Worm (Caenorhabditis elegans): ENCODE measurements around the gene lgc-27.
A peak's percentile ranks its signal among the peaks of the same experiment; 100 is the strongest.

Gene lgc-27

DNA sequence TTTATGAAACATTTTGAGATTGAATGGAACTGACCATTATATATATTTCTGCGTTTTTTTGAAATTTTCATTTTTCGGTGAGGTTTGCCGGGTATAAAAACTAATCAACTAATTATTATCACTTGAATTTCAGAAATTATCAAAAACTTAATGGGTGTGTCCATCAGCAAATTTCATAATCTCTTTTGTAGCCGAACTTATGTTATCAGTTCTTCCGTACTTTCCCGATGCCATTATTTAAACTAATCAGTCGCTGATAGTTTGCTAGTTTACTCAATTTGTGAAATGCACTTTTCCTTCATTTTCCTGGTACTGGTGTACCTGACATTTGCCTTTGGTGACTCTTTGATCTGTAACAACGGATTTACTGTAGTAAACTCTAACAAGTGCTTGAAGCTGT is 25.3 kb downstream of the lgc-27 start:
- TF ChIP-seq hlh-13 (GFP tag; optimal IDR thresholded peaks at IDR 0.05): no peak
- peak; percentile 64 for TF ChIP-seq elt-2 (tag; optimal IDR thresholded peaks at IDR 0.05)

DNA sequence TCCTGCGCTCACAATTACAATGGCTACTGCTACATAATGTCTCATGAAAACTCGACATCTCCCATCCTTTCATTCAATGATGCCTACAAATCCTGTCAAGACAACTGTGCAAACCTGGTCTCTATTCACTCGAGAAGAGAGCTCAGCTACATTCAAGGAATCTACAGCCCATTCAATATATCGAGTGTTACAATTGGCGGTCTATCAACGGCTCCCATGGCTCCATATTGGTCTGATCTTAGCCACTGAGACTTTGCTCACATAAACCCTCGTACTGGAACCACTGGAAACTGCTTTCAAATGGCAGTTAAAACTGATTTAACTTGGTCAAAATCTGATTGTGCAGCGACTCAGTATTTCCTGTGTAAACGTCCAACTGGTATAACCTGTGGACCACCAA is 26.6 kb downstream of the lgc-27 start, which contains the start of gene T05A7.3:
T05A7.3 (plus strand) TSS at position 301 of the 400 bp plus-strand sequence.
- TF ChIP-seq dve-1 (tag; optimal IDR thresholded peaks at IDR 0.05) (no peak), hlh-8 (tag; optimal IDR thresholded peaks at IDR 0.05) (no peak), madf-2 (tag; optimal IDR thresholded peaks at IDR 0.05) (no peak), ceh-31 (tag; optimal IDR thresholded peaks at IDR 0.05) (no peak), ttx-3 (tag; optimal IDR thresholded peaks at IDR 0.05) (no peak), K02D7.2 (tag; optimal IDR thresholded peaks at IDR 0.05) (no peak), ceh-34 (tag; optimal IDR thresholded peaks at IDR 0.05) (no peak), C08G9.2 (tag; optimal IDR thresholded peaks at IDR 0.05) (no peak)

DNA sequence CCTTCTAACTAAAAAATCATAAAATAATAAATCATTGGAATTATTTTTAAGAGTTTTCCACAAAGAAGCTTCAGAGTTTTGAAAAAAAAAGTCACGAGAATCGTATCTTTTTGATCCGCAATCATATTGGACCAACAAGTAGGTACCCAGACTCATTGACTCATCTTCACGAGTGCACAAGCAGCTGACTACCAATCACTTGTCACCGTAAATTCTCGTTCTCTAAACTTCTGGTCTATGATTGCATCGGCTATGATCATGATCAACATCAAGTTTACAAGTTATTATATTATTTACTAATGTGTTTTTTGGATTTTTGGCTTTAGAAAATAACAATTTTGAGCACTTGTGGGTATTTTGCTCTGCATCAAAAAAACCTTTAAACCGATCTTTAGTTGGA is 27.4 kb downstream of the lgc-27 start:
- TF ChIP-seq fax-1 (tag; optimal IDR thresholded peaks at IDR 0.05): no peak
- no peak for TF ChIP-seq nfya-1 (tag; optimal IDR thresholded peaks at IDR 0.05)
- peak; percentile 67 for TF ChIP-seq unc-55 (GFP tag; optimal IDR thresholded peaks at IDR 0.05)
- TF ChIP-seq ttx-3 (tag; optimal IDR thresholded peaks at IDR 0.05): no peak

DNA sequence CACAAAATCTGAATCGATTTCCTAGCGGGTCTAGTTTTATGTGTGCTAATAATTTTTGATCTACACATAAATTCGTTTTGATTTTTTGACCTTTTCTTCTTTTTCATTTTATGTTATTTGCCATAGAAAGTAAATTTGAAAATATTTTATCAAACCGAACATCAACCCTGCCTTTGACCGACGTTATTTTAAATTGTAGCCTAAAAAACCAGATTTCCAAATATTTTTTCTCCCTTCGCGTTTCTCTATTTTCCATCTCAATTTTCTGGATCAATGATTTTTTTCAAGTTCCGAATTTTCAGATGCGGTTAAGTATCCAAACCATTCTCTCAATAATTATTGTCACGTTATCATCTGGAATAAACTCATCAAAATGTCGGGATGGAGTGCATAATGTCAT is 29.0 kb downstream of the lgc-27 start, which contains the start of gene T05A7.1:
T05A7.1 (plus strand) TSS at position 301 of the 400 bp plus-strand sequence.
- TF ChIP-seq gmeb-2 (tag; optimal IDR thresholded peaks at IDR 0.05) (no peak), pax-1 (tag; optimal IDR thresholded peaks at IDR 0.05) (no peak), ceh-30 (tag; optimal IDR thresholded peaks at IDR 0.05) (no peak)

DNA sequence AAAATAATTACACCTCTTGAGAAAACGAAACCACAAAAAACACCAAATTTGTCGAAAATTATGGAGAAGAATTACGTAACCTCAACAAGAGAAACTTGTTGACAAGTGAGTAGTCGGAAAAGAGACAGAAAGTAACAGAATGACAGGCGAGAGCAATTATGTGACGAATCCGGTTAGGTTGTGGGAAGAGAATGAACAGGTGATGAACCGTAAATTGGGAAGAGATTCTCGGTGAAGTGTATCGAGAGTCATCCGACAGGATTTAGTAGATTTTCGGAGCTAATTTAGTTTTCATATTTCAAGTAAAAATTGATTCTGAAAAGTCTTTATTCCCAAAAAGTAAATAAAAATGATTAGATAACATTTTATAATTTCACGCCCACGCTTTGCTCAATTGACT is 32.5 kb downstream of the lgc-27 start, which contains the start of gene T05A7.7:
T05A7.7 (minus strand) TSS at position 101 of the 400 bp plus-strand sequence.
- TF ChIP-seq ceh-2 (tag; optimal IDR thresholded peaks at IDR 0.05): no peak
- TF ChIP-seq T23F11.4 (GFP tag; optimal IDR thresholded peaks at IDR 0.05): no peak
- TF ChIP-seq ceh-24 (tag; optimal IDR thresholded peaks at IDR 0.05): no peak
- TF ChIP-seq hlh-15 (tag; optimal IDR thresholded peaks at IDR 0.05): no peak
- no peak for TF ChIP-seq ref-2 (tag; optimal IDR thresholded peaks at IDR 0.05)
- TF ChIP-seq pax-1 (tag; optimal IDR thresholded peaks at IDR 0.05): no peak
- no peak for TF ChIP-seq pag-3 (tag; optimal IDR thresholded peaks at IDR 0.05; ENCODE audit: borderline replicate concordance)
- no peak for TF ChIP-seq zip-5 (tag; optimal IDR thresholded peaks at IDR 0.05)
- no peak for TF ChIP-seq npax-4 (tag; optimal IDR thresholded peaks at IDR 0.05)
- TF ChIP-seq elt-4 (tag; optimal IDR thresholded peaks at IDR 0.05): no peak
- TF ChIP-seq unc-55 (GFP tag; optimal IDR thresholded peaks at IDR 0.05): no peak
- no peak for TF ChIP-seq ceh-14 (tag; optimal IDR thresholded peaks at IDR 0.05)
- TF ChIP-seq fkh-10 (GFP tag; optimal IDR thresholded peaks at IDR 0.05): no peak
- TF ChIP-seq F13H6.1 (tag; optimal IDR thresholded peaks at IDR 0.05): no peak

DNA sequence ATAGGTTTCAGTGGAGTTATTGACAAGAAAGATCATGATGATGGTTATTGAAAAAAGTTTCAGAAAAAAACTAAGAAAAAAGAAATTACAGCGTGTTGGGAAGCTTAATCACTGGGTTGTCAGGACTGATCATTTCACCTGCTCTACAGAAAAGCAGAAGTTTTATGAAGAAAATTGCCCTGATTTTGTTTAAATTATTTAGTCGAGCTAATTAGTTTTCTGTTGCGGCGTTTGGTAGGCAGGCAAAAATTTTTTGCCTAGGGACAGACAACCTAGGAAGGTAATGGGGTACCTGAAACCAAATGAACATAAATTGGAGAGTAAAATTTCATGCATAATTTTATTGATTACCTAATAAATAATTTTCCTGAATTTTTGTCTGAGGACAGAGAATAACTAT is 34.8 kb downstream of the lgc-27 start, which contains the start of gene sre-40:
sre-40 (minus strand) TSS at position 101 of the 400 bp plus-strand sequence.
- no peak for TF ChIP-seq nfya-1 (tag; optimal IDR thresholded peaks at IDR 0.05)
- no peak for TF ChIP-seq nhr-11 (tag; optimal IDR thresholded peaks at IDR 0.05)
- no peak for TF ChIP-seq F13H6.1 (tag; optimal IDR thresholded peaks at IDR 0.05)
- no peak for TF ChIP-seq che-1 (tag; optimal IDR thresholded peaks at IDR 0.05)
- no peak for TF ChIP-seq ceh-2 (tag; optimal IDR thresholded peaks at IDR 0.05)
- no peak for TF ChIP-seq sox-2 (GFP tag; IDR thresholded peaks at IDR 0.05)
- TF ChIP-seq fkh-6 (tag; optimal IDR thresholded peaks at IDR 0.05): no peak
- TF ChIP-seq fax-1 (tag; optimal IDR thresholded peaks at IDR 0.05): no peak
- no peak for TF ChIP-seq fkh-10 (GFP tag; optimal IDR thresholded peaks at IDR 0.05)
- TF ChIP-seq elt-2 (tag; optimal IDR thresholded peaks at IDR 0.05): no peak
- no peak for TF ChIP-seq nhr-232 (tag; optimal IDR thresholded peaks at IDR 0.05)
- no peak for TF ChIP-seq sox-4 (tag; optimal IDR thresholded peaks at IDR 0.05)
- no peak for TF ChIP-seq ceh-22 (tag; optimal IDR thresholded peaks at IDR 0.05)
- no peak for TF ChIP-seq pat-9 (tag; optimal IDR thresholded peaks at IDR 0.05)
- no peak for TF ChIP-seq ref-2 (tag; optimal IDR thresholded peaks at IDR 0.05)
